Worm (Caenorhabditis elegans) whole organism, young adult: ENCODE results near the gene Y105C5A.1274.
"Not testable (repeated sequence)": the region's sequence is repeated elsewhere in the genome, so short reads cannot be mapped to it uniquely, and the experiment has no call there.

ENCODE experiments used
- C06A6.2 ChIP-seq: fragments of 200-800 bp; sonication (Bioruptor generic); conservative IDR thresholded peaks from 2 replicates; pipeline ENCODE4 v1.3.6; 2022; ENCODE audit warnings: missing genetic modification characterization, missing compliant biosample characterization
- F10E7.11 ChIP-seq: sonication (generic microtip); optimal IDR thresholded peaks from 2 replicates; lab custom pipeline; 2017; ENCODE audit warnings: mild to moderate bottlenecking, missing genetic modification characterization, moderate library complexity, missing compliant biosample characterization
- F39B2.1 ChIP-seq: fragments of 200-800 bp; sonication (Bioruptor generic); IDR thresholded peaks from 2 replicates; pipeline ENCODE4 v1.3.6; 2022; ENCODE audit warnings: missing genetic modification reagents, missing genetic modification characterization, missing compliant biosample characterization
- T07F8.4 ChIP-seq: sonication (generic microtip); optimal IDR thresholded peaks from 2 replicates; lab custom pipeline; 2016; ENCODE audit warnings: mild to moderate bottlenecking, missing genetic modification characterization, moderate library complexity, missing compliant biosample characterization
- attf-6 ChIP-seq: fragments of 200-800 bp; sonication (Bioruptor generic); IDR thresholded peaks from 2 replicates; pipeline ENCODE4 v1.3.6; 2022; ENCODE audit warnings: missing genetic modification reagents, missing genetic modification characterization, missing compliant biosample characterization
- ceh-58 ChIP-seq: fragments of 200-800 bp; sonication (Bioruptor generic); IDR thresholded peaks from 2 replicates; pipeline ENCODE4 v1.3.6; 2022; ENCODE audit warnings: missing genetic modification characterization, missing compliant biosample characterization
- dox-1 ChIP-seq: fragments of 200-800 bp; sonication (Bioruptor generic); IDR thresholded peaks from 2 replicates; pipeline ENCODE4 v1.3.6; 2022; ENCODE audit warnings: missing genetic modification reagents, missing genetic modification characterization, missing compliant biosample characterization
- lsl-1 ChIP-seq: fragments of 200-800 bp; sonication (Bioruptor generic); optimal IDR thresholded peaks from 2 replicates; lab custom pipeline; 2018; ENCODE audit warnings: mild to moderate bottlenecking, missing genetic modification characterization, moderate library complexity, missing compliant biosample characterization
- snpc-1.1 ChIP-seq: sonication (generic microtip); optimal IDR thresholded peaks from 2 replicates; lab custom pipeline; 2017; ENCODE audit warnings: missing genetic modification characterization, mild to moderate bottlenecking, missing compliant biosample characterization, antibody characterized with exemption, moderate library complexity, missing genotype, missing genetic modification reagents; ENCODE audit not compliant: insufficient read depth
- snpc-3.4 ChIP-seq: sonication (generic microtip); optimal IDR thresholded peaks from 2 replicates; lab custom pipeline; 2017; ENCODE audit warnings: missing genetic modification characterization, mild to moderate bottlenecking, missing compliant biosample characterization, antibody characterized with exemption, moderate library complexity, missing genotype, missing genetic modification reagents
- snpc-4 ChIP-seq, 5 experiments: fragments of 150-350 bp in 1 of 5; sonication (generic microtip) in 4 of 5; optimal IDR thresholded peaks; 2 replicates each; lab custom pipeline; 2014 to 2018; ENCODE audit warnings: missing genetic modification characterization in 5 of 5, missing biosample characterization in 3 of 5, antibody characterized with exemption in 2 of 5, mild to moderate bottlenecking in 2 of 5, missing compliant biosample characterization in 2 of 5, missing genotype in 2 of 5, moderate library complexity in 2 of 5, missing genetic modification reagents in 1 of 5
- xnd-1 ChIP-seq: sonication (generic microtip); optimal IDR thresholded peaks from 2 replicates; lab custom pipeline; 2016; ENCODE audit warnings: missing genotype, missing genetic modification reagents, missing genetic modification characterization, missing compliant biosample characterization
- zim-3 ChIP-seq: sonication (generic microtip); optimal IDR thresholded peaks from 2 replicates; lab custom pipeline; 2017; ENCODE audit warnings: mild to moderate bottlenecking, missing genetic modification characterization, moderate library complexity, missing compliant biosample characterization
- ztf-26 ChIP-seq: sonication (generic microtip); optimal IDR thresholded peaks from 2 replicates; lab custom pipeline; 2017; ENCODE audit warnings: missing genetic modification characterization, missing compliant biosample characterization

The Y105C5A.1274 gene

ce11 chrIV:15649227-15649626 is 14.7 kb downstream of the Y105C5A.1274 start (continued):
- peak; percentile 9 for TF ChIP-seq snpc-3.4 (tag; lab: Kevin White, UChicago)
- peak; percentile 83 for TF ChIP-seq snpc-1.1

- no peak for TF ChIP-seq ceh-58 (GFP tag; lab: Robert Waterston, UW)
- TF ChIP-seq F10E7.11 (tag; lab: Kevin White, UChicago): no peak
- no peak for TF ChIP-seq F39B2.1 (GFP tag; lab: Robert Waterston, UW)
- TF ChIP-seq snpc-4 (GFP tag; optimal IDR thresholded peaks at IDR 0.05; lab: Kevin White, UChicago): no peak
- TF ChIP-seq snpc-4 (tag; optimal IDR thresholded peaks at IDR 0.05; lab: Kevin White, UChicago): peak in 1 of 4 experiments; percentile 30
- TF ChIP-seq attf-6 (GFP tag; lab: Robert Waterston, UW): peak; percentile 72
- TF ChIP-seq dox-1: no peak
Observed at ce11 chrIV:15658444-15658843, 23.9 kb downstream of the Y105C5A.1274 start.

- TF ChIP-seq T07F8.4 (tag; lab: Kevin White, UChicago): no peak
- peak; percentile 45 for TF ChIP-seq ztf-26 (tag; lab: Kevin White, UChicago)
Observed at ce11 chrIV:15672994-15673393, 38.5 kb downstream of the Y105C5A.1274 start.

ce11 chrIV:15677062-15677461 is 42.5 kb downstream of the Y105C5A.1274 start:
- peak; percentile 90 for TF ChIP-seq attf-6 (GFP tag; lab: Robert Waterston, UW)

ce11 chrIV:15677629-15678028 is 43.1 kb downstream of the Y105C5A.1274 start:
- TF ChIP-seq attf-6 (GFP tag; lab: Robert Waterston, UW): peak; percentile 85

ce11 chrIV:15681445-15681844 is 46.9 kb downstream of the Y105C5A.1274 start, which contains the start of gene Y105C5A.26:
Gene Y105C5A.26 (minus strand): TSS chrIV:15681545.
- TF ChIP-seq xnd-1 (tag; lab: Kevin White, UChicago); lsl-1 (GFP tag; lab: Kevin White, UChicago); C06A6.2 (GFP tag; lab: Robert Waterston, UW): not testable (repeated sequence)

ce11 chrIV:15684521-15684920 is 50.0 kb downstream of the Y105C5A.1274 start:
- TF ChIP-seq zim-3 (tag; lab: Kevin White, UChicago): no peak
- TF ChIP-seq attf-6 (GFP tag; lab: Robert Waterston, UW): peak; percentile 88
- TF ChIP-seq snpc-4 (GFP tag; optimal IDR thresholded peaks at IDR 0.05; lab: Kevin White, UChicago): no peak
- TF ChIP-seq snpc-4 (tag; optimal IDR thresholded peaks at IDR 0.05; lab: Kevin White, UChicago): peak in 1 of 4 experiments; percentile 39
